Worm (Caenorhabditis elegans) whole organism, L3 larva: Measurements from ENCODE around the gene nhr-16.

Experiments used
- ama-1 ChIP-seq: fragments of 150-350 bp; optimal IDR thresholded peaks from 2 replicates; lab custom pipeline; 2018
- ceh-9 ChIP-seq: sonication (generic microtip); optimal IDR thresholded peaks from 2 replicates; lab custom pipeline; 2018; ENCODE audit warnings: missing biosample characterization, missing genetic modification characterization
- egl-5 ChIP-seq: fragments of 150-350 bp; optimal IDR thresholded peaks from 2 replicates; lab custom pipeline; 2017; ENCODE audit warnings: missing biosample characterization, missing genetic modification reagents, missing genetic modification characterization, inconsistent platforms
- fkh-2 ChIP-seq: fragments of 150-350 bp; optimal IDR thresholded peaks from 2 replicates; lab custom pipeline; 2014; ENCODE audit warnings: missing biosample characterization, missing genetic modification reagents, missing genetic modification characterization
- mdl-1 ChIP-seq: fragments of 150-350 bp; optimal IDR thresholded peaks from 2 replicates; lab custom pipeline; 2014; ENCODE audit warnings: missing biosample characterization, missing genetic modification characterization
- nhr-12 ChIP-seq: fragments of 150-350 bp; optimal IDR thresholded peaks from 2 replicates; lab custom pipeline; 2014; ENCODE audit warnings: missing biosample characterization, missing genetic modification characterization
- nhr-25 ChIP-seq: sonication (generic microtip); optimal IDR thresholded peaks from 2 replicates; lab custom pipeline; 2017; ENCODE audit warnings: missing biosample characterization, missing genetic modification characterization
- nhr-28 ChIP-seq: fragments of 150-350 bp; optimal IDR thresholded peaks from 2 replicates; lab custom pipeline; 2014; ENCODE audit warnings: missing biosample characterization, missing genetic modification characterization
- nhr-76 ChIP-seq: fragments of 150-350 bp; sonication (generic microtip); optimal IDR thresholded peaks from 5 replicates; lab custom pipeline; 2014; ENCODE audit warnings: missing biosample characterization, missing genetic modification characterization
- unc-62 ChIP-seq: fragments of 150-350 bp; sonication (generic microtip); optimal IDR thresholded peaks from 4 replicates; lab custom pipeline; 2014; ENCODE audit warnings: missing biosample characterization, missing genetic modification reagents, missing genetic modification characterization
- zag-1 ChIP-seq: fragments of 150-350 bp; optimal IDR thresholded peaks from 2 replicates; lab custom pipeline; 2014; ENCODE audit warnings: missing biosample characterization, missing genetic modification characterization
- ztf-11 ChIP-seq: fragments of 150-350 bp; optimal IDR thresholded peaks from 2 replicates; lab custom pipeline; 2014; ENCODE audit warnings: missing biosample characterization, missing genetic modification characterization

ce11 chrII:4392526-4393057, 46.0 kb upstream of the nhr-16 start, which contains the start of gene mlt-7:
- no peak for TF ChIP-seq mdl-1 (tag; lab: Kevin White, UChicago)
- no peak for TF ChIP-seq ceh-9 (tag; lab: Kevin White, UChicago)
- no peak for TF ChIP-seq fkh-2 (tag; lab: Kevin White, UChicago)
- no peak for TF ChIP-seq nhr-12 (tag; lab: Kevin White, UChicago)
- TF ChIP-seq egl-5, result no peak
- TF ChIP-seq zag-1 (tag; lab: Kevin White, UChicago), result no peak
- no peak for TF ChIP-seq ztf-11 (tag; lab: Kevin White, UChicago)
- no peak for TF ChIP-seq nhr-76 (tag; lab: Kevin White, UChicago)
- no peak for TF ChIP-seq ama-1 (lab: Kevin White, UChicago)
- no peak for TF ChIP-seq nhr-28
- peak; percentile 91 for TF ChIP-seq nhr-25 (tag; lab: Kevin White, UChicago)
- TF ChIP-seq unc-62 (GFP tag; lab: Kevin White, UChicago), result no peak
